Fruit fly (Drosophila melanogaster) whole organism, embryonic: Measurements from ENCODE around the gene SelG.

Source experiments
- ATbp ChIP-seq: fragments of 200-800 bp; sonication (Bioruptor generic); optimal IDR thresholded peaks from 2 replicates; lab custom pipeline; 2017; ENCODE audit warnings: missing biosample characterization, mild to moderate bottlenecking, missing genetic modification characterization, missing genetic modification reagents
- Asciz ChIP-seq: fragments of 200-800 bp; sonication (Bioruptor generic); optimal IDR thresholded peaks from 2 replicates; lab custom pipeline; 2017; ENCODE audit warnings: missing biosample characterization, mild to moderate bottlenecking, missing genetic modification characterization, missing genetic modification reagents
- CG10979 ChIP-seq: fragments of 200-800 bp; sonication (Bioruptor generic); optimal IDR thresholded peaks from 2 replicates; lab custom pipeline; 2018; ENCODE audit warnings: missing biosample characterization, mild to moderate bottlenecking, missing genetic modification characterization, moderate library complexity
- CG13424 ChIP-seq: fragments of 200-800 bp; sonication (Bioruptor generic); optimal IDR thresholded peaks from 2 replicates; lab custom pipeline; 2019; ENCODE audit warnings: missing biosample characterization, mild to moderate bottlenecking, missing genetic modification characterization, moderate library complexity
- CG13894 ChIP-seq: fragments of 200-800 bp; sonication (Bioruptor generic); optimal IDR thresholded peaks from 3 replicates; lab custom pipeline; 2018; ENCODE audit warnings: missing biosample characterization, mild to moderate bottlenecking, missing genetic modification characterization, moderate library complexity
- CG15011 ChIP-seq: fragments of 200-800 bp; sonication (Bioruptor generic); optimal IDR thresholded peaks from 3 replicates; lab custom pipeline; 2018; ENCODE audit warnings: missing biosample characterization, mild to moderate bottlenecking, missing genetic modification characterization
- CG15269 ChIP-seq: fragments of 200-800 bp; sonication (Bioruptor generic); optimal IDR thresholded peaks from 2 replicates; lab custom pipeline; 2018; ENCODE audit warnings: missing biosample characterization, mild to moderate bottlenecking, missing genetic modification characterization, moderate library complexity
- CG15696 ChIP-seq: fragments of 200-800 bp; sonication (Bioruptor generic); optimal IDR thresholded peaks from 2 replicates; lab custom pipeline; 2019; ENCODE audit warnings: missing biosample characterization, mild to moderate bottlenecking, missing genetic modification characterization, moderate library complexity
- CG17359 ChIP-seq: fragments of 200-800 bp; sonication (Bioruptor generic); optimal IDR thresholded peaks from 3 replicates; lab custom pipeline; 2018; ENCODE audit warnings: missing biosample characterization, mild to moderate bottlenecking, missing genetic modification characterization, moderate library complexity
- CG18262 ChIP-seq: fragments of 200-800 bp; optimal IDR thresholded peaks from 3 replicates; lab custom pipeline; 2019; ENCODE audit warnings: missing biosample characterization, mild to moderate bottlenecking, missing genetic modification characterization, moderate library complexity
- CG31224 ChIP-seq: fragments of 200-800 bp; sonication (Bioruptor generic); IDR thresholded peaks from 2 replicates; pipeline ENCODE4 v1.3.6; 2022; ENCODE audit warnings: missing biosample characterization, missing genetic modification characterization
- CG31441 ChIP-seq: fragments of 200-800 bp; sonication (Bioruptor generic); IDR thresholded peaks from 2 replicates; pipeline ENCODE4 v1.3.6; 2022; ENCODE audit warnings: missing biosample characterization, missing genetic modification characterization
- CG34224 ChIP-seq: fragments of 200-800 bp; sonication (Bioruptor generic); IDR thresholded peaks from 3 replicates; pipeline ENCODE4 v1.3.6; 2022; ENCODE audit warnings: missing biosample characterization, missing genetic modification characterization; ENCODE audit not compliant: partially characterized antibody
- CG3838 ChIP-seq: fragments of 200-800 bp; sonication (Bioruptor generic); optimal IDR thresholded peaks from 3 replicates; lab custom pipeline; 2016; ENCODE audit warnings: missing biosample characterization, missing genetic modification characterization
- CG3995 ChIP-seq: fragments of 200-800 bp; sonication (Bioruptor generic); optimal IDR thresholded peaks from 3 replicates; lab custom pipeline; 2016; ENCODE audit warnings: missing biosample characterization, missing genetic modification characterization
- CG4328 ChIP-seq: fragments of 200-800 bp; sonication (Bioruptor generic); optimal IDR thresholded peaks from 3 replicates; lab custom pipeline; 2017; ENCODE audit warnings: missing biosample characterization, missing genetic modification reagents, missing genetic modification characterization
- CG6272 ChIP-seq: fragments of 200-800 bp; sonication (Bioruptor generic); IDR thresholded peaks from 2 replicates; pipeline ENCODE4 v1.3.6; 2022; ENCODE audit warnings: missing biosample characterization, missing genetic modification characterization
- CG6765 ChIP-seq: fragments of 200-800 bp; sonication (Bioruptor generic); optimal IDR thresholded peaks from 3 replicates; lab custom pipeline; 2017; ENCODE audit warnings: missing biosample characterization, mild to moderate bottlenecking, missing genetic modification characterization
- CG7556 ChIP-seq: fragments of 200-800 bp; sonication (Bioruptor generic); optimal IDR thresholded peaks from 2 replicates; lab custom pipeline; 2017; ENCODE audit warnings: missing biosample characterization, mild to moderate bottlenecking, missing genetic modification characterization
- D19A ChIP-seq: fragments of 200-800 bp; optimal IDR thresholded peaks from 3 replicates; lab custom pipeline; 2019; ENCODE audit warnings: missing biosample characterization, mild to moderate bottlenecking, missing genetic modification characterization, moderate library complexity
- Dp ChIP-seq: fragments of 200-800 bp; sonication (Bioruptor generic); optimal IDR thresholded peaks from 2 replicates; lab custom pipeline; 2018; ENCODE audit warnings: missing biosample characterization, mild to moderate bottlenecking, missing genetic modification characterization, moderate library complexity
- Eip74EF ChIP-seq, 2 experiments: fragments of 200-800 bp in 1 of 2; fragments of >200 bp in 1 of 2; sonication (Bioruptor generic) in 1 of 2; optimal IDR thresholded peaks; 2 replicates each; lab custom pipeline; 2017 to 2019; ENCODE audit warnings: missing biosample characterization in 2 of 2, missing genetic modification characterization in 2 of 2, mild to moderate bottlenecking in 1 of 2, moderate library complexity in 1 of 2
- Hr39 ChIP-seq: fragments of >200 bp; optimal IDR thresholded peaks from 2 replicates; lab custom pipeline; 2017
- Hr51 ChIP-seq, 2 experiments: fragments of 200-800 bp; sonication (Bioruptor generic); optimal IDR thresholded peaks; 2 replicates in 1 of 2; 3 replicates in 1 of 2; lab custom pipeline; 2016 to 2018; ENCODE audit warnings: missing biosample characterization in 2 of 2, missing genetic modification characterization in 2 of 2, mild to moderate bottlenecking in 1 of 2, moderate library complexity in 1 of 2
- Mrtf ChIP-seq: fragments of 200-800 bp; sonication (Bioruptor generic); IDR thresholded peaks from 3 replicates; pipeline ENCODE4 v1.3.6; 2022; ENCODE audit warnings: missing biosample characterization, missing genetic modification characterization
- Myb ChIP-seq: fragments of 200-800 bp; sonication (Bioruptor generic); optimal IDR thresholded peaks from 2 replicates; lab custom pipeline; 2016; ENCODE audit warnings: missing biosample characterization, missing genetic modification characterization
- Ravus ChIP-seq: fragments of 200-800 bp; sonication (Bioruptor generic); IDR thresholded peaks from 2 replicates; pipeline ENCODE4 v1.3.6; 2022; ENCODE audit warnings: missing biosample characterization, missing genetic modification characterization
- Ssrp ChIP-seq: fragments of 200-800 bp; sonication (Bioruptor generic); optimal IDR thresholded peaks from 2 replicates; lab custom pipeline; 2018; ENCODE audit warnings: missing biosample characterization, mild to moderate bottlenecking, missing genetic modification characterization, moderate library complexity
- ara ChIP-seq: fragments of 200-800 bp; sonication (Bioruptor generic); IDR thresholded peaks from 2 replicates; pipeline ENCODE4 v1.3.6; 2022; ENCODE audit warnings: missing biosample characterization, missing genetic modification characterization
- ci ChIP-seq: fragments of 200-800 bp; sonication (Bioruptor generic); IDR thresholded peaks from 3 replicates; pipeline ENCODE4 v1.3.6; 2022; ENCODE audit warnings: missing biosample characterization, missing genetic modification characterization
- crol ChIP-seq: fragments of 200-800 bp; sonication (Bioruptor generic); IDR thresholded peaks from 2 replicates; pipeline ENCODE4 v1.3.6; 2022; ENCODE audit warnings: missing biosample characterization, missing genetic modification characterization
- crp ChIP-seq, 2 experiments: fragments of 200-800 bp; sonication (Bioruptor generic); optimal IDR thresholded peaks; 2 replicates in 1 of 2; 3 replicates in 1 of 2; lab custom pipeline; 2017; ENCODE audit warnings: missing biosample characterization in 2 of 2, missing genetic modification characterization in 2 of 2, mild to moderate bottlenecking in 1 of 2, moderate library complexity in 1 of 2
- fu2 ChIP-seq: fragments of 200-800 bp; sonication (Bioruptor generic); optimal IDR thresholded peaks from 2 replicates; lab custom pipeline; 2016; ENCODE audit warnings: missing biosample characterization, missing genetic modification characterization
- gem ChIP-seq: fragments of 200-800 bp; sonication (Bioruptor generic); optimal IDR thresholded peaks from 2 replicates; lab custom pipeline; 2019; ENCODE audit warnings: missing biosample characterization, mild to moderate bottlenecking, missing genetic modification characterization, moderate library complexity
- insv ChIP-seq, 2 experiments: fragments of 200-800 bp; sonication (Bioruptor generic); optimal IDR thresholded peaks; 3 replicates each; lab custom pipeline; 2016 to 2018; ENCODE audit warnings: missing biosample characterization in 2 of 2, missing genetic modification characterization in 2 of 2
- lmd ChIP-seq: fragments of 200-800 bp; sonication (Bioruptor generic); IDR thresholded peaks from 2 replicates; pipeline ENCODE4 v1.3.6; 2022; ENCODE audit warnings: missing biosample characterization, missing genetic modification characterization
- nmo ChIP-seq: fragments of 200-800 bp; sonication (Bioruptor generic); optimal IDR thresholded peaks from 2 replicates; lab custom pipeline; 2018; ENCODE audit warnings: missing biosample characterization, mild to moderate bottlenecking, missing genetic modification characterization, moderate library complexity
- otp ChIP-seq: fragments of 200-800 bp; sonication (Bioruptor generic); IDR thresholded peaks from 3 replicates; pipeline ENCODE4, ENCODE4 v1.3.6; 2022; ENCODE audit warnings: missing biosample characterization, missing genetic modification characterization
- sc ChIP-seq, 3 experiments: fragments of >200 bp in 2 of 3; fragments of 200-800 bp in 1 of 3; sonication (Bioruptor generic) in 1 of 3; optimal IDR thresholded peaks; 2 replicates in 2 of 3; 3 replicates in 1 of 3; lab custom pipeline; 2017; ENCODE audit warnings: mild to moderate bottlenecking in 1 of 3, missing biosample characterization in 1 of 3, missing genetic modification characterization in 1 of 3, missing genetic modification reagents in 1 of 3
- sd ChIP-seq: fragments of 200-800 bp; sonication (Bioruptor generic); optimal IDR thresholded peaks from 3 replicates; lab custom pipeline; 2018; ENCODE audit warnings: missing biosample characterization, mild to moderate bottlenecking, missing genetic modification characterization, moderate library complexity
- sens-2 ChIP-seq: fragments of 200-800 bp; sonication (Bioruptor generic); IDR thresholded peaks from 2 replicates; pipeline ENCODE4 v1.3.6; 2022; ENCODE audit warnings: missing biosample characterization, missing genetic modification characterization
- slp2 ChIP-seq: fragments of 200-800 bp; sonication (Bioruptor generic); optimal IDR thresholded peaks from 2 replicates; lab custom pipeline; 2016; ENCODE audit warnings: missing biosample characterization, missing genetic modification characterization
- tap ChIP-seq: fragments of 200-800 bp; optimal IDR thresholded peaks from 3 replicates; lab custom pipeline; 2019; ENCODE audit warnings: missing biosample characterization, mild to moderate bottlenecking, missing genetic modification characterization, moderate library complexity
- tll ChIP-seq, 2 experiments: fragments of 200-800 bp in 1 of 2; fragments of >200 bp in 1 of 2; sonication (Bioruptor generic) in 1 of 2; optimal IDR thresholded peaks; 2 replicates each; lab custom pipeline; 2017 to 2019; ENCODE audit warnings: missing biosample characterization in 2 of 2, missing genetic modification characterization in 2 of 2, mild to moderate bottlenecking in 1 of 2, moderate library complexity in 1 of 2
- unpg ChIP-seq: fragments of 200-800 bp; sonication (Bioruptor generic); optimal IDR thresholded peaks from 3 replicates; lab custom pipeline; 2018; ENCODE audit warnings: missing biosample characterization, mild to moderate bottlenecking, missing genetic modification characterization, moderate library complexity
- vvl ChIP-seq: fragments of 200-800 bp; sonication (Bioruptor generic); IDR thresholded peaks from 2 replicates; pipeline ENCODE4 v1.3.6; 2022; ENCODE audit warnings: missing biosample characterization, missing genetic modification characterization
- zf30C ChIP-seq: fragments of 200-800 bp; sonication (Bioruptor generic); optimal IDR thresholded peaks from 3 replicates; lab custom pipeline; 2018; ENCODE audit warnings: missing biosample characterization, mild to moderate bottlenecking, missing genetic modification characterization

The SelG gene

DNA sequence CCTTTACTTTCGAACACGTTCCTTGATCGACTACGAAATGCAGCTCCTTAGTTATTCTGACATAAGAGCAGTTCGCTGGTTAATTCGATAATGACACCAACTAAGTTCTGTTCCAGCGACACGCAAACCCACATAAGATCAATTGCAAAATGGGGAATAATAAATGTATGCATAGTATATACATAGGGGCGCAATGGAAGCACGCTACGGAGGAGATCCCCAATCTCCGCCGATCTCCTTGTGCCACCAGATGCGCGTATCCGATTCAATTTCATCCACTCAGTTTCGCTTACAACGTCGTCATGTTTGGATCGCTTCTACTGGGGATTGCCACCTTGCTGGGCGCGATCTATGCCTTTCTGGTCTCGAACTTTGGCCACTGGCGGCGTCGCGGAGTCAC lies 47.8 kb upstream of the SelG start, which contains the start of gene Cyp28c1:
Gene Cyp28c1 (plus strand): TSS at position 301 of the 400 bp plus-strand sequence.
- TF ChIP-seq otp = no peak
- no peak for TF ChIP-seq sc (optimal IDR thresholded peaks at IDR 0.05; lab: Kevin White, UChicago)
- no peak for TF ChIP-seq sc (GFP tag; optimal IDR thresholded peaks at IDR 0.05; lab: Kevin White, UChicago)
- TF ChIP-seq sens-2 (GFP tag; lab: Robert Waterston, UW) = no peak
- TF ChIP-seq crol (GFP tag; lab: Robert Waterston, UW) = no peak
- TF ChIP-seq ara = no peak
- TF ChIP-seq insv (GFP tag; optimal IDR thresholded peaks at IDR 0.05; lab: Kevin White, UChicago) = no peak
- TF ChIP-seq lmd (GFP tag; lab: Robert Waterston, UW) = no peak
- no peak for TF ChIP-seq CG3838 (GFP tag; lab: Kevin White, UChicago)
- no peak for TF ChIP-seq Hr39 (lab: Kevin White, UChicago)
- no peak for TF ChIP-seq CG34224
- no peak for TF ChIP-seq Dp (GFP tag; lab: Kevin White, UChicago)
- TF ChIP-seq Ravus = no peak
- no peak for TF ChIP-seq crp (GFP tag; optimal IDR thresholded peaks at IDR 0.05; lab: Kevin White, UChicago)

DNA sequence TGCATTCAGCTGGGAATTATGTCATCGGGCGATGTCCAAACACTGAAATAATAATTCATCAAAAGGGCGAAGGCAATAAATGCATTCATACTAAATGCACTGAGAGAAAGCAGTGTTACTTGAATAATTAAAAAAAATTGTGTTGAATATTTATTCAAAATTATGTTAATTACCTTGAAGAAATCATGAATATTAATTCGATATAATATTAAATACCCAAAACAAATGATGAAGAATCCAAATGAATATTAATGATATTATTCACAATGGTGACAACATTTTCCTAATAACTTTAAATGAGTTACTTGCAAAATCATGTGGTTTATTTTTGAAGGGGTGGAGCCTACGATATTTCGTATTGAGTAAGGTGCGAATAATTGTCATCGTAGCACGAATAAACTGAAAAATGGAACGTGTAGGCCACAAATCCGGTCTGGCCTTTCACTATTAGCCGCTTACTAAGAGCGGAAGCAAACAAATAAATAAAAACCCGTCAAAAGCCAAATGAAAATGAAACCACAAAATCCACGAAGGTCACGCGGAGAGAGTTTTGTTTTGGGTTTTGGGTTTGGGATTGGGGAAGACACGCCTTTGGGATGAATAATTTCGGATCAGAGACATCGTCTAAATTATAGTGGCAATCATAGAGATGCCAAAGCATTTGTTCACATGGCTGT lies 45.2 kb upstream of the SelG start:
- TF ChIP-seq CG6765 = no peak
- peak; percentile 13 for TF ChIP-seq CG10979
- peak; percentile 36; the same call in 1 of the 2 replicates for TF ChIP-seq vvl (GFP tag; lab: Robert Waterston, UW)
- peak; percentile 22 for TF ChIP-seq unpg
- TF ChIP-seq ATbp (GFP tag; lab: Kevin White, UChicago) = peak; percentile 28
- no peak for TF ChIP-seq Mrtf (GFP tag; lab: Robert Waterston, UW)
- TF ChIP-seq CG7556 (GFP tag; lab: Kevin White, UChicago) = peak; percentile 15
- TF ChIP-seq Hr51 (GFP tag; optimal IDR thresholded peaks at IDR 0.05; lab: Kevin White, UChicago) = peak in 1 of 2 experiments; percentile 75
- TF ChIP-seq zf30C = no peak
- peak; percentile 31 for TF ChIP-seq CG13424 (tag; lab: Kevin White, UChicago)
- TF ChIP-seq Ssrp (tag; lab: Kevin White, UChicago) = peak; percentile 18
- no peak for TF ChIP-seq CG3995 (GFP tag; lab: Kevin White, UChicago)
- peak; percentile 13 for TF ChIP-seq CG15269 (tag; lab: Kevin White, UChicago)
- TF ChIP-seq gem = peak; percentile 66
- peak; percentile 53 for TF ChIP-seq CG17359 (tag; lab: Kevin White, UChicago)
- no peak for TF ChIP-seq CG13894 (tag; lab: Kevin White, UChicago)
- TF ChIP-seq Eip74EF (GFP tag; optimal IDR thresholded peaks at IDR 0.05; lab: Kevin White, UChicago) = peak in 1 of 2 experiments; percentile 53
- TF ChIP-seq slp2 (GFP tag; lab: Kevin White, UChicago) = no peak
- peak; percentile 37 for TF ChIP-seq D19A (tag; lab: Kevin White, UChicago)
- TF ChIP-seq Asciz (GFP tag; lab: Kevin White, UChicago) = peak; percentile 48
- TF ChIP-seq CG31441 (GFP tag; lab: Robert Waterston, UW) = peak; percentile 69
- TF ChIP-seq nmo = peak; percentile 43
- no peak for TF ChIP-seq CG31224
- TF ChIP-seq ci = 0 out of 3 replicates have a peak, but pooled peaks have one; percentile 7
- TF ChIP-seq CG6272 (GFP tag; lab: Robert Waterston, UW) = no peak
- TF ChIP-seq sd (tag; lab: Kevin White, UChicago) = no peak
- TF ChIP-seq Myb = no peak
- peak; percentile 53 for TF ChIP-seq CG18262
- no peak for TF ChIP-seq CG15696 (tag; lab: Kevin White, UChicago)
- TF ChIP-seq tll (GFP tag; optimal IDR thresholded peaks at IDR 0.05; lab: Kevin White, UChicago) = no peak
- no peak for TF ChIP-seq CG4328 (GFP tag; lab: Kevin White, UChicago)
- TF ChIP-seq tap = peak; percentile 37
- no peak for TF ChIP-seq fu2 (GFP tag; lab: Kevin White, UChicago)
- no peak for TF ChIP-seq CG15011
